Fruit fly (Drosophila melanogaster): ENCODE measurements around the gene CG10650.
A peak's percentile ranks its signal among the peaks of the same experiment; 100 is the strongest.

DNA sequence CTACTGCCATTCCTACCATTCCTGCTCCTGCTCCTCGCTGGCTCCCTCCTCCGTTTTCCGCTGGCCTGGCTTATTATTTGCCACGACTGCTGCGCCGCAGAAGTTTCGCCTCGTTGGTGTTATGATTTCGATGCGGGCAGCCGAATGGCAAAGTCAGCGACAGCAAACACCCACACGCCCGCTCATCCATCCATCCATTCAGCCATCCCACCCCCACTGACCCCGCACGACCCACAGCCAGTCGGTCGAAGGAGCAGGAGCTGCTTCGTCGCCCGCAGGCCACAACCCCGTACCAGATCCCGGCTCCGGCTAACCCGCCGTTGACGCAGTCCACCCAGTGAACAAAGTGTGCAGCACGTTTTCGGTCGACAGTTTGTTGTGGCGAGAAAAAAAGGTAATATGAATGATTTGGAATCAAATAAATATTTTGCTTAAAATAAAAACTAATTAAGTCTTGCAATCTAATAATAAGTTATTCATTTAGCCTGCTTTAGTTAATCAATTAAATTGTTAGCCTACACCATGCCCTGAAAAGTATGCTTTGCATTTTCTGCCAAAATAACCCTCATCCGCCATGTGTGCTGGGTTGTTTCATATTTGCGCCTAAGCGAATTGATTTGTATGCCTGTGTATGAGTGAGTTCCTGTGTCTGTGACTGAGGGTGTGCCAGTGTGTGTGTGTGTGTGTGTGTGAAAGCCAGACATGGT is 30.9 kb upstream of the CG10650 start:
- TF ChIP-seq bab1 (GFP tag; optimal IDR thresholded peaks at IDR 0.05) (no peak), Hr96 (GFP tag; optimal IDR thresholded peaks at IDR 0.05) (no peak), tj (GFP tag; optimal IDR thresholded peaks at IDR 0.05) (no peak), CG12768 (GFP tag; optimal IDR thresholded peaks at IDR 0.05) (no peak), CG7045 (GFP tag; optimal IDR thresholded peaks at IDR 0.05) (peak; percentile 11), CG1620 (GFP tag; optimal IDR thresholded peaks at IDR 0.05) (no peak), CG14711 (tag; optimal IDR thresholded peaks at IDR 0.05) (no peak), pad (GFP tag; optimal IDR thresholded peaks at IDR 0.05) (no peak), kay (GFP tag; ENCODE audit: borderline replicate concordance) (no peak), ovo (GFP tag; optimal IDR thresholded peaks at IDR 0.05) (no peak), Mnt (GFP tag; optimal IDR thresholded peaks at IDR 0.05) (no peak), cic (GFP tag; optimal IDR thresholded peaks at IDR 0.05) (no peak), CG5204 (GFP tag; optimal IDR thresholded peaks at IDR 0.05) (no peak), CG11617 (GFP tag; optimal IDR thresholded peaks at IDR 0.05) (no peak)
